Worm (Caenorhabditis elegans) whole organism, L4/young adult: ENCODE data around the gene hlh-11.

Experiments
- W03F9.2 ChIP-seq: fragments of 150-350 bp; optimal IDR thresholded peaks from 2 replicates; lab custom pipeline; 2014; ENCODE audit warnings: missing biosample characterization, missing genetic modification characterization
- dao-5 ChIP-seq: sonication (generic microtip); optimal IDR thresholded peaks from 2 replicates; lab custom pipeline; 2016; ENCODE audit warnings: missing genotype, missing genetic modification characterization, moderate library complexity, missing compliant biosample characterization
- him-1 ChIP-seq: sonication (generic microtip); optimal IDR thresholded peaks from 2 replicates; lab custom pipeline; 2016; ENCODE audit warnings: missing genotype, missing genetic modification reagents, missing genetic modification characterization, missing compliant biosample characterization

Gene hlh-11

DNA sequence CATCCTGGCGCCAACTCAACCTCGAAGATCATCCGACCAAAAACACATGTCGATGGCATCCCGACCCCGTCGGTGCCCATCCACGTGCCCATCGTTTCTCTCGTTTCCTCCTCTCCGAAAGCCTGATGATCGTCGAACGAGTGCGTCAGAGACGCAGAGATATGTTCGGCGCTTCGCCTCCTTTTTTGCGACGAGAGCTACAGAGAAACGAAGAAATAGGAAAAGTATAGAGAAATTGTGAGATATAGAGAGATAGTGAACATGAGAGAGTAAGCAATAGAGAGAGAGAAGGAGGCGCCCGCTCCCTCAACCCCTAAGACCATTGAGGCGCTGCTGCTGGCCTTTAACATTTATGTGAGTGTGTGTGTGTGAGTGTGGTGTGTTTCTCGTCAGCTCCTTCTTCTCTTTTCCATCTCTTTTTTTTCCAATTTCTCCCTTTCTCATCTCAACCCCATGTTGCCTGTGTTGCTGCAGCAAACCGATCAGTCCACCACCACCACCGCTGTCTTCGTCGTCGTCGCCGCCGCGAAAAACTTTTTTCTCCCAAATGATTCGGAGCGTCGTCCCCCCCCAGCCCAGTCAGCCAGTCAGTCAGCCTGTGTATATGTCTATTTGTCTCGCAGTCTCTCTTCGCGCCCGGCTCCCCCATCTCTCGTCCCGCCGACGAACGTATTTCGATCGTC lies at the start of gene hlh-11:
Gene hlh-11 (plus strand): TSS at position 633 of the 683 bp plus-strand sequence.
- TF ChIP-seq dao-5 (tag; lab: Kevin White, UChicago) (peak; percentile 37), W03F9.2 (tag; lab: Kevin White, UChicago) (peak; percentile 86), him-1 (tag; lab: Kevin White, UChicago) (peak; percentile 89)

ce11 chrIII:9570869-9571268 lies 48.6 kb upstream of the hlh-11 start:
- TF ChIP-seq W03F9.2 (tag; lab: Kevin White, UChicago) (no peak), dao-5 (tag; lab: Kevin White, UChicago) (no peak), him-1 (tag; lab: Kevin White, UChicago) (no peak)

DNA sequence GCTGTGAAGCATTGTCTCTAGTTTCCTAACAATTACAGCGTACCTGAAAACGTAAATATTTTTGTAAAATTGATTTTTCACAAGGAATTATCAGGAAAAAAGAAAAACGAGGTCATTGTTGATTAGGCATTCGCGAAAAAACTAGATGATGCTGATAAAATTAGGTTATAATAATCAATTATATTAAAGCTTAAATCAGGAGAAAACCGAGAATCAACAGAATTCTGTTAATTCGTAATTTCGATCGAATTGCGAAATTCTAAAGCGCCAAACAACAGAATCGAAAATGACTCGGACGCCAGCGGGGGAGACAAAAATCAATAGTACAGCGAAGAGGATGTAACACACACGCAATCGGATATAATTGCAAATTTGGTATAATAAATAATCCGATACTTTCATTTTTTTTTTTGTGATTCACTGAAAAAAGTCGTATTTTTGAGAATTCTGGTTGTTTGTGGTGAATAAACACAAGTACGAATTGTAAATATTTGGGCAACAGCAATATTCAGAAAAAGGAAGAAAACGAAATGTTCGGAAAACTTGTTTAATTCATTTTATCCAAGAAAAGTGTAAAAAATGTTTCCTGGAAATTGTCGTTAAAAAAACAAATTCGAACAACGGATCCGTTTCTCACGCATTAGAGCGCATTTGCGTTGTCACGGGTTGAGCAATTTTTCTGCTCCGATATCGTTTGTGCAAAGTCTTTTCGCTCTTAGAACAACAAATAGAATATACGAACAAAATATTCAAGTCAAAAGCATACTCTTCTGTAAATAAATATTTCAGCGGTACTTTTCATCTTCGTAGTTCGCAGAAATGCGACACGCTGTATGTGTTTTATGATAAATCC lies 39.2 kb upstream of the hlh-11 start, which contains the start of gene ced-7:
Gene ced-7 (minus strand): TSS at position 51 of the 853 bp plus-strand sequence.
- no peak for TF ChIP-seq W03F9.2 (tag; lab: Kevin White, UChicago)
- TF ChIP-seq him-1 (tag; lab: Kevin White, UChicago), result no peak
- TF ChIP-seq dao-5 (tag; lab: Kevin White, UChicago), result no peak

DNA sequence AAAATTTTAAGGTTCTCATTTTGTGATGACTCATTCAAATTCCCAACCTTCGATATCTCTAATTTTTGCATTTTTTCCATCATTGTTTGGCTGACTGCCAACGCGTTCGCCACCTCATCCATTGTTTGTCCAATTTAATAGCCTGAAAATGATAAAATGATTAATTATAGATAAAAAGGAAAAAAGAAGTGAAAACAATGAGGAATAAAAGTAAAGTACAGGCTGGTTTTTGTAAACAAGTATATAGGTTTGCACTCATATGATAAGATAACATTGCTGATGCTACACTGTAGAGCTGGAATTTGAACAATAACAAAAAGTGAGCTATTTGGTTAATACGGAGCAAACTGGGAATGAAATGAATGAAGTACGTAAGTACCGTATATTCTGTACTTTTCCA lies 37.3 kb upstream of the hlh-11 start, which contains the start of gene C48B4.3:
Gene C48B4.3 (minus strand): TSS at position 149 of the 400 bp plus-strand sequence.
- TF ChIP-seq him-1 (tag; lab: Kevin White, UChicago), result no peak
- TF ChIP-seq W03F9.2 (tag; lab: Kevin White, UChicago), result no peak

- TF ChIP-seq him-1 (tag; lab: Kevin White, UChicago) (no peak), dao-5 (tag; lab: Kevin White, UChicago) (no peak)
Measured at ce11 chrIII:9583224-9583623, 36.3 kb upstream of the hlh-11 start.

- no peak for TF ChIP-seq dao-5 (tag; lab: Kevin White, UChicago)
- TF ChIP-seq him-1 (tag; lab: Kevin White, UChicago), result no peak
- TF ChIP-seq W03F9.2 (tag; lab: Kevin White, UChicago), result no peak
Measured at ce11 chrIII:9585314-9585713, 34.2 kb upstream of the hlh-11 start.

DNA sequence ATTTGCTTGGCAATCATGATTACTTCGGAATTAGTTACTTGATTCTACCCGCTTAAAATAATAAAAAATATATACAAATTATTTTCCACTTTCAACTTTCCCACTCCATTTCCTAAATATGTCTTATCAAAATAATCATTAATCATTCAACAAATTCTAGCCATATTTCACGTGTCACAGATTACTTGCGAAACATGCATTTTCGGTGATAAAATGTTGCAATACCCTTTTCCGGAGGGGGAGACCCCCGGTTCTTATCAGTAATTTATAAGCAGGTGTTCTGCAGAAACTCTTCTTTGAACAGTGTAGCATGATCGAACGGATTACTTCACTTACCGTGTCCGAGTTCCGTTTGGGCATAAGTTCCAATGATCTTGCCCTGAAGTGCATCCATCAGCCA lies 29.3 kb upstream of the hlh-11 start:
- TF ChIP-seq W03F9.2 (tag; lab: Kevin White, UChicago), result no peak
- no peak for TF ChIP-seq dao-5 (tag; lab: Kevin White, UChicago)
- TF ChIP-seq him-1 (tag; lab: Kevin White, UChicago), result no peak

- TF ChIP-seq dao-5 (tag; lab: Kevin White, UChicago) (no peak), W03F9.2 (tag; lab: Kevin White, UChicago) (no peak), him-1 (tag; lab: Kevin White, UChicago) (no peak)
Measured at ce11 chrIII:9592118-9592517, 27.4 kb upstream of the hlh-11 start, which contains the start of gene acox-1.5. Gene acox-1.5 (minus strand): TSS chrIII:9592192.

ce11 chrIII:9595563-9595962 lies 23.9 kb upstream of the hlh-11 start, which contains the start of gene rom-2:
Gene rom-2 (minus strand): TSS chrIII:9595663.
- TF ChIP-seq dao-5 (tag; lab: Kevin White, UChicago), result no peak
- no peak for TF ChIP-seq him-1 (tag; lab: Kevin White, UChicago)
- TF ChIP-seq W03F9.2 (tag; lab: Kevin White, UChicago), result no peak

DNA sequence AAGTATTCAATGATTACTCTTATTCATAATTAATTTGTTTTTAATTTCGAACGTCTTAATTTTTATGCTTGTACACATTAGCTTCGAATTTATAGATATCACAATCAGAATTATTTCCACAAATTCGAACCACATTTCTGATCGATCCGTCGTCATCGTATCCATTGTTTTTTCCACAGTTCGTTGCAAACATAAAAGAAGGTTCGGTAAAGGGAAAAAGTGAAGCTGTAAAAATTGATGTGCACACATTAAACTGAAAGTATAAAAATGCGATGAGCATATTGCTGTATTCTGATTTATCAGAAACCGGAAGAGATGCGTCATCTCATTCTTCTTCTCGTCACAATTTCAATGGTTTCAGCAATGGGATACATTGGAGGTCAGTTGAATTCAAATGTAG lies 22.5 kb upstream of the hlh-11 start, which contains the start of gene C48B4.12:
Gene C48B4.12 (plus strand): TSS at position 301 of the 400 bp plus-strand sequence.
- TF ChIP-seq W03F9.2 (tag; lab: Kevin White, UChicago), result no peak
- TF ChIP-seq him-1 (tag; lab: Kevin White, UChicago), result no peak
- TF ChIP-seq dao-5 (tag; lab: Kevin White, UChicago), result no peak

- TF ChIP-seq W03F9.2 (tag; lab: Kevin White, UChicago), result no peak
- TF ChIP-seq dao-5 (tag; lab: Kevin White, UChicago), result no peak
- TF ChIP-seq him-1 (tag; lab: Kevin White, UChicago), result no peak
Measured at ce11 chrIII:9598168-9598567, 21.3 kb upstream of the hlh-11 start, which contains the start of gene F58A4.1. Gene F58A4.1 (plus strand): TSS chrIII:9598468.

DNA sequence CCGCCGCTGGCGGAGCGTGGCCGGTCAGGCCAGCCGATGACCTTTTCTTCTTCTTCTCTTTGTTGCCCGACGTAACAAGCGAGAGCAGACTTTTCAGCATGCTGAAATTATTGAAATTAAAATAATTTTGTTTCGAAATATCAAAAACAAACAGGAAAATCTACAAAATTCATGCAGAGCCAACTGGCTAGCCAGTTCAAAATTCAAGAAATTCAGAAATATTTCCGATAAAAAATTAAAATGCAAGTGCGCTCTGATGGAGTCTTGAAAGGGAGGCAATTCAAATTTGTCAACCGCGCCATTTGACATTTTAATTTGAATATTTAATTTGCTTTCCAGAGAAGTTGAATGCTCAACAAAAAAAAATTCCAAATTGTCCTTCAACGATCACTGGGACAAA lies 18.9 kb upstream of the hlh-11 start, which contains the start of gene F58A4.2:
Gene F58A4.2 (minus strand): TSS at position 101 of the 400 bp plus-strand sequence.
- TF ChIP-seq dao-5 (tag; lab: Kevin White, UChicago), result no peak
- TF ChIP-seq him-1 (tag; lab: Kevin White, UChicago), result no peak
- TF ChIP-seq W03F9.2 (tag; lab: Kevin White, UChicago), result no peak

DNA sequence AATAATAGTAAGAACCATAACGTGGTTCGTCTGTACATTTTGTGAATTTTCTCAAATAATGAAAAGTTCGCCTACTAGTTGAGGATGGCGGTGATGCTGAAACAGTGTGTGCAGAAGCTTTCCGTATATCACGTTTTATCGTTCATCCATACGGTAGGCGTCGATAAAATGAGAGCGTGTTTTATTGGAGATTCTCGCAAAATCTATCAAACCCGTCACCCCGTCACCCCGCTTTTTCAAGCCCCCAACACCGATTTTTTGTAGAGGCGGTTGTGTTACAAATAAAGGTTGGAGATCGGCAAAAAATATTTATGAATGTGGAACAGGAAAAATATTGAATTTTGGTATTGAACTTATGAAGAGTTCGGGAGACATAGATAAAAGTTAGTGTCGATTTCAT lies 10.9 kb upstream of the hlh-11 start, which contains the start of gene clec-161:
Gene clec-161 (minus strand): TSS at position 101 of the 400 bp plus-strand sequence.
- TF ChIP-seq him-1 (tag; lab: Kevin White, UChicago), result no peak
- TF ChIP-seq W03F9.2 (tag; lab: Kevin White, UChicago), result no peak
- TF ChIP-seq dao-5 (tag; lab: Kevin White, UChicago), result no peak
